Fruit fly (Drosophila melanogaster) whole organism, embryonic: ENCODE results near the gene Neu2.

ENCODE experiments used
- Abd-B ChIP-seq: fragments of 200-800 bp; sonication (Bioruptor generic); optimal IDR thresholded peaks from 2 replicates; lab custom pipeline; 2018; ENCODE audit warnings: missing biosample characterization, mild to moderate bottlenecking, missing genetic modification characterization, moderate library complexity
- Adf1 ChIP-seq: fragments of 200-800 bp; sonication (Bioruptor generic); IDR thresholded peaks from 2 replicates; pipeline ENCODE4 v1.3.6; 2022; ENCODE audit warnings: missing biosample characterization, missing genetic modification characterization
- BEAF-32 ChIP-seq: fragments of 200-800 bp; sonication (Bioruptor generic); optimal IDR thresholded peaks from 3 replicates; lab custom pipeline; 2017; ENCODE audit warnings: missing biosample characterization, missing genetic modification characterization, mild to moderate bottlenecking, moderate library complexity, missing genetic modification reagents
- CG10209 ChIP-seq: fragments of 200-800 bp; sonication (Bioruptor generic); optimal IDR thresholded peaks from 3 replicates; lab custom pipeline; 2017; ENCODE audit warnings: missing biosample characterization, mild to moderate bottlenecking, missing genetic modification characterization, missing genetic modification reagents
- CG12155 ChIP-seq: fragments of 200-800 bp; sonication (Bioruptor generic); optimal IDR thresholded peaks from 3 replicates; lab custom pipeline; 2016; ENCODE audit warnings: missing biosample characterization, missing genetic modification characterization
- CG13296 ChIP-seq: fragments of 200-800 bp; sonication (Bioruptor generic); optimal IDR thresholded peaks from 3 replicates; lab custom pipeline; 2018; ENCODE audit warnings: missing biosample characterization, mild to moderate bottlenecking, missing genetic modification characterization
- CG14441 ChIP-seq: fragments of 200-800 bp; sonication (Bioruptor generic); IDR thresholded peaks from 2 replicates; pipeline ENCODE4 v1.3.6; 2022; ENCODE audit warnings: missing biosample characterization, missing genetic modification characterization
- CG15011 ChIP-seq: fragments of 200-800 bp; sonication (Bioruptor generic); optimal IDR thresholded peaks from 3 replicates; lab custom pipeline; 2018; ENCODE audit warnings: missing biosample characterization, mild to moderate bottlenecking, missing genetic modification characterization
- CG31388 ChIP-seq: fragments of 200-800 bp; sonication (Bioruptor generic); optimal IDR thresholded peaks from 2 replicates; lab custom pipeline; 2016; ENCODE audit warnings: missing biosample characterization, missing genetic modification characterization
- CG3163 ChIP-seq: fragments of 200-800 bp; sonication (Bioruptor generic); optimal IDR thresholded peaks from 3 replicates; lab custom pipeline; 2016; ENCODE audit warnings: missing biosample characterization, missing genetic modification characterization
- CG3407 ChIP-seq: fragments of 200-800 bp; sonication (Bioruptor generic); optimal IDR thresholded peaks from 2 replicates; lab custom pipeline; 2018; ENCODE audit warnings: missing biosample characterization, mild to moderate bottlenecking, missing genetic modification characterization
- CG34376 ChIP-seq: fragments of 200-800 bp; sonication (Bioruptor generic); optimal IDR thresholded peaks from 2 replicates; lab custom pipeline; 2018; ENCODE audit warnings: missing biosample characterization, mild to moderate bottlenecking, missing genetic modification characterization
- CG3847 ChIP-seq: fragments of 200-800 bp; sonication (Bioruptor generic); IDR thresholded peaks from 2 replicates; pipeline ENCODE4 v1.3.6; 2022; ENCODE audit warnings: missing biosample characterization, missing genetic modification characterization
- CG4404 ChIP-seq: fragments of 200-800 bp; sonication (Bioruptor generic); IDR thresholded peaks from 2 replicates; pipeline ENCODE4 v1.3.6; 2022; ENCODE audit warnings: missing biosample characterization, missing genetic modification characterization
- CG5953 ChIP-seq: fragments of 200-800 bp; sonication (Bioruptor generic); IDR thresholded peaks from 2 replicates; pipeline ENCODE4 v1.3.6; 2022; ENCODE audit warnings: missing biosample characterization, missing genetic modification characterization
- CG6791 ChIP-seq: fragments of 200-800 bp; sonication (Bioruptor generic); IDR thresholded peaks from 3 replicates; pipeline ENCODE4 v1.3.6; 2022; ENCODE audit warnings: missing biosample characterization, missing genetic modification characterization; ENCODE audit not compliant: partially characterized antibody
- CG7745 ChIP-seq: fragments of 200-800 bp; sonication (Bioruptor generic); optimal IDR thresholded peaks from 2 replicates; lab custom pipeline; 2018; ENCODE audit warnings: missing biosample characterization, mild to moderate bottlenecking, missing genetic modification characterization, moderate library complexity
- CG7928 ChIP-seq: fragments of 200-800 bp; sonication (Bioruptor generic); optimal IDR thresholded peaks from 2 replicates; lab custom pipeline; 2017; ENCODE audit warnings: missing biosample characterization, mild to moderate bottlenecking, missing genetic modification characterization
- CG8359 ChIP-seq: fragments of 200-800 bp; sonication (Bioruptor generic); optimal IDR thresholded peaks from 2 replicates; lab custom pipeline; 2017; ENCODE audit warnings: missing biosample characterization, mild to moderate bottlenecking, missing genetic modification characterization, borderline replicate concordance
- CG9797 ChIP-seq: fragments of 200-800 bp; sonication (Bioruptor generic); optimal IDR thresholded peaks from 3 replicates; lab custom pipeline; 2018; ENCODE audit warnings: missing biosample characterization, mild to moderate bottlenecking, missing genetic modification characterization
- Dll ChIP-seq: fragments of 200-800 bp; sonication (Bioruptor generic); IDR thresholded peaks from 4 replicates; pipeline ENCODE4 v1.3.6; 2022; ENCODE audit warnings: missing biosample characterization, missing genetic modification characterization; ENCODE audit not compliant: partially characterized antibody
- Drgx ChIP-seq: fragments of 200-800 bp; sonication (Bioruptor generic); IDR thresholded peaks from 2 replicates; pipeline ENCODE4 v1.3.6; 2022; ENCODE audit warnings: missing biosample characterization, missing genetic modification characterization
- H2.0 ChIP-seq: fragments of 200-800 bp; sonication (Bioruptor generic); IDR thresholded peaks from 2 replicates; pipeline ENCODE4 v1.3.6; 2022; ENCODE audit warnings: missing biosample characterization, missing genetic modification characterization
- HmgD ChIP-seq: fragments of 200-800 bp; sonication (Bioruptor generic); optimal IDR thresholded peaks from 3 replicates; lab custom pipeline; 2016; ENCODE audit warnings: missing biosample characterization, missing genetic modification characterization
- Lim3 ChIP-seq: fragments of 200-800 bp; sonication (Bioruptor generic); IDR thresholded peaks from 2 replicates; pipeline ENCODE4 v1.3.6; 2022; ENCODE audit warnings: missing biosample characterization, missing genetic modification characterization
- MTF-1 ChIP-seq: fragments of 200-800 bp; sonication (Bioruptor generic); optimal IDR thresholded peaks from 2 replicates; lab custom pipeline; 2018; ENCODE audit warnings: missing biosample characterization, mild to moderate bottlenecking, missing genetic modification characterization, borderline replicate concordance
- Meics ChIP-seq: fragments of 200-800 bp; sonication (Bioruptor generic); optimal IDR thresholded peaks from 2 replicates; lab custom pipeline; 2017; ENCODE audit warnings: missing biosample characterization, mild to moderate bottlenecking, missing genetic modification characterization
- Rfx ChIP-seq: fragments of 200-800 bp; sonication (Bioruptor generic); IDR thresholded peaks from 2 replicates; pipeline ENCODE4 v1.3.6; 2022; ENCODE audit warnings: missing biosample characterization, missing genetic modification characterization
- Scr ChIP-seq: fragments of 200-800 bp; sonication (Bioruptor generic); IDR thresholded peaks from 2 replicates; pipeline ENCODE4 v1.3.6; 2022; ENCODE audit warnings: missing biosample characterization, missing genetic modification characterization; ENCODE audit not compliant: partially characterized antibody
- Sry-β ChIP-seq: fragments of 200-800 bp; sonication (Bioruptor generic); optimal IDR thresholded peaks from 2 replicates; lab custom pipeline; 2018; ENCODE audit warnings: missing biosample characterization, mild to moderate bottlenecking, missing genetic modification characterization, moderate library complexity
- Taf1 ChIP-seq: fragments of 200-800 bp; sonication (Bioruptor generic); IDR thresholded peaks from 2 replicates; pipeline ENCODE4 v1.3.6; 2022; ENCODE audit warnings: missing biosample characterization, missing genetic modification characterization
- Trl ChIP-seq, 3 experiments: fragments of >200 bp in 2 of 3; fragments of 200-800 bp in 1 of 3; sonication (Bioruptor generic) in 1 of 3; optimal IDR thresholded peaks; 2 replicates in 1 of 3; 3 replicates in 2 of 3; lab custom pipeline; 2016 to 2017; ENCODE audit warnings: missing biosample characterization in 1 of 3, missing genetic modification characterization in 1 of 3
- crp ChIP-seq, 2 experiments: fragments of 200-800 bp; sonication (Bioruptor generic); optimal IDR thresholded peaks; 2 replicates in 1 of 2; 3 replicates in 1 of 2; lab custom pipeline; 2017; ENCODE audit warnings: missing biosample characterization in 2 of 2, missing genetic modification characterization in 2 of 2, mild to moderate bottlenecking in 1 of 2, moderate library complexity in 1 of 2
- ems ChIP-seq: fragments of 200-800 bp; sonication (Bioruptor generic); optimal IDR thresholded peaks from 3 replicates; lab custom pipeline; 2016; ENCODE audit warnings: missing biosample characterization, missing genetic modification characterization
- esg ChIP-seq: fragments of 200-800 bp; sonication (Bioruptor generic); conservative IDR thresholded peaks from 2 replicates; pipeline ENCODE4 v1.3.6; 2022; ENCODE audit warnings: missing biosample characterization, missing genetic modification characterization
- eyg ChIP-seq: fragments of 200-800 bp; sonication (Bioruptor generic); optimal IDR thresholded peaks from 3 replicates; lab custom pipeline; 2016; ENCODE audit warnings: missing biosample characterization, missing genetic modification characterization
- ftz-f1 ChIP-seq: fragments of 200-800 bp; sonication (Bioruptor generic); optimal IDR thresholded peaks from 2 replicates; lab custom pipeline; 2016; ENCODE audit warnings: missing biosample characterization, missing genetic modification characterization
- gro ChIP-seq: fragments of 200-800 bp; sonication (Bioruptor generic); optimal IDR thresholded peaks from 2 replicates; lab custom pipeline; 2016; ENCODE audit warnings: missing biosample characterization, missing genetic modification characterization
- h ChIP-seq: fragments of >200 bp; optimal IDR thresholded peaks from 2 replicates; lab custom pipeline; 2017
- jing ChIP-seq: fragments of 200-800 bp; sonication (Bioruptor generic); optimal IDR thresholded peaks from 2 replicates; lab custom pipeline; 2018; ENCODE audit warnings: missing biosample characterization, mild to moderate bottlenecking, missing genetic modification characterization
- luna ChIP-seq: fragments of 200-800 bp; sonication (Bioruptor generic); optimal IDR thresholded peaks from 2 replicates; lab custom pipeline; 2016; ENCODE audit warnings: missing biosample characterization, missing genetic modification characterization
- nau ChIP-seq: fragments of 200-800 bp; sonication (Bioruptor generic); optimal IDR thresholded peaks from 3 replicates; lab custom pipeline; 2017; ENCODE audit warnings: missing biosample characterization, mild to moderate bottlenecking, missing genetic modification characterization, missing genetic modification reagents
- oc ChIP-seq: fragments of 200-800 bp; sonication (Bioruptor generic); optimal IDR thresholded peaks from 2 replicates; lab custom pipeline; 2018; ENCODE audit warnings: missing biosample characterization, mild to moderate bottlenecking, missing genetic modification characterization, moderate library complexity
- peb ChIP-seq: fragments of 200-800 bp; sonication (Bioruptor generic); IDR thresholded peaks from 2 replicates; pipeline ENCODE4 v1.3.6; 2022; ENCODE audit warnings: missing biosample characterization, missing genetic modification characterization
- phol ChIP-seq: fragments of 200-800 bp; sonication (Bioruptor generic); optimal IDR thresholded peaks from 3 replicates; lab custom pipeline; 2018; ENCODE audit warnings: missing biosample characterization, mild to moderate bottlenecking, missing genetic modification characterization, moderate library complexity
- psq ChIP-seq: fragments of 200-800 bp; sonication (Bioruptor generic); optimal IDR thresholded peaks from 2 replicates; lab custom pipeline; 2017; ENCODE audit warnings: missing biosample characterization, missing genetic modification characterization
- row ChIP-seq: fragments of 200-800 bp; sonication (Bioruptor generic); IDR thresholded peaks from 3 replicates; pipeline ENCODE4 v1.3.6; 2022; ENCODE audit warnings: missing biosample characterization, missing genetic modification characterization
- salm ChIP-seq: fragments of 200-800 bp; sonication (Bioruptor generic); optimal IDR thresholded peaks from 2 replicates; lab custom pipeline; 2018; ENCODE audit warnings: missing biosample characterization, mild to moderate bottlenecking, missing genetic modification characterization
- trem ChIP-seq: fragments of 200-800 bp; optimal IDR thresholded peaks from 3 replicates; lab custom pipeline; 2019; ENCODE audit warnings: missing biosample characterization, mild to moderate bottlenecking, missing genetic modification characterization, moderate library complexity
- tx ChIP-seq: fragments of 200-800 bp; sonication (Bioruptor generic); optimal IDR thresholded peaks from 2 replicates; lab custom pipeline; 2016; ENCODE audit warnings: missing biosample characterization, missing genetic modification characterization
- vvl ChIP-seq: fragments of 200-800 bp; sonication (Bioruptor generic); IDR thresholded peaks from 2 replicates; pipeline ENCODE4 v1.3.6; 2022; ENCODE audit warnings: missing biosample characterization, missing genetic modification characterization

The Neu2 gene

DNA sequence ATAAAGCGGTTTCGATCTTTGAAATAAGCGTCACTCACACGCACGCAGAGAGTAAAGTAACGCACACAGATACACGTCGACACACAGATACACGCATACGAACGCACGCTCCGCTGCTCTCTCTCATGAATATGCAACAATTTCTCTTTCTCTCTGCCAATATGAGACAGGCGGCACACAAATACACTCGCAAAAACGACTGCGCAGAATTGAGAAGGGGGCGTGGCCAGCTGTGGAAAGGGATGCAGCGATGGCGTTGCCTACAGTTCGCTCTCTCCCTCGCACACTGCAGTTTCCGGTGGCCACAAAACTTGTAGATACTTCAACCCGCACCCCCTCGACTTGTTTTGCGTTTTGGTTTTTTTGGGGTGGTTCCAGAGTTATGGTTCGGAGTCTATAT, 10.8 kb downstream of the Neu2 start (continued):
- TF ChIP-seq Sry-β, result no peak
- no peak for TF ChIP-seq trem
- TF ChIP-seq luna (GFP tag; lab: Kevin White, UChicago), result no peak
- no peak for TF ChIP-seq Abd-B (GFP tag; lab: Kevin White, UChicago)
- no peak for TF ChIP-seq CG34376
- TF ChIP-seq CG3407, result peak; percentile 55
- TF ChIP-seq salm (tag; lab: Kevin White, UChicago), result peak; percentile 11
- no peak for TF ChIP-seq h (lab: Kevin White, UChicago)
- TF ChIP-seq CG7928 (GFP tag; lab: Kevin White, UChicago), result no peak
- TF ChIP-seq tx (GFP tag; lab: Kevin White, UChicago), result no peak
- no peak for TF ChIP-seq ems (GFP tag; lab: Kevin White, UChicago)
- no peak for TF ChIP-seq nau (GFP tag; lab: Kevin White, UChicago)
- TF ChIP-seq CG3163, result peak; percentile 63
- no peak for TF ChIP-seq BEAF-32 (GFP tag; lab: Kevin White, UChicago)
- TF ChIP-seq Taf1 (GFP tag; lab: Robert Waterston, UW), result no peak
- no peak for TF ChIP-seq CG8359 (GFP tag; lab: Kevin White, UChicago)
- TF ChIP-seq Lim3 (GFP tag; lab: Robert Waterston, UW), result no peak
- no peak for TF ChIP-seq HmgD (GFP tag; lab: Kevin White, UChicago)
- no peak for TF ChIP-seq CG4404
- TF ChIP-seq CG7745, result no peak
- no peak for TF ChIP-seq CG15011 (GFP tag; lab: Kevin White, UChicago)
- TF ChIP-seq CG6791, result no peak
- no peak for TF ChIP-seq CG12155
- TF ChIP-seq CG31388 (GFP tag; lab: Kevin White, UChicago), result no peak
- peak; percentile 35 for TF ChIP-seq Meics (GFP tag; lab: Kevin White, UChicago)
- TF ChIP-seq crp (GFP tag; optimal IDR thresholded peaks at IDR 0.05; lab: Kevin White, UChicago), result no peak
- peak; percentile 55 for TF ChIP-seq oc (tag; lab: Kevin White, UChicago)
- peak; percentile 62 for TF ChIP-seq phol (tag; lab: Kevin White, UChicago)
- no peak for TF ChIP-seq Scr (GFP tag; lab: Robert Waterston, UW)
- no peak for TF ChIP-seq Dll (GFP tag; lab: Robert Waterston, UW)
- TF ChIP-seq peb (GFP tag; lab: Robert Waterston, UW), result peak; percentile 16; the same call in 1 of the 2 replicates
- TF ChIP-seq Rfx (GFP tag; lab: Robert Waterston, UW), result no peak; the same call in 1 of the 2 replicates
- TF ChIP-seq CG5953 (GFP tag; lab: Robert Waterston, UW), result peak; percentile 72; the same call in 1 of the 2 replicates
- TF ChIP-seq gro (GFP tag; lab: Kevin White, UChicago), result no peak
- TF ChIP-seq CG14441, result no peak
- no peak for TF ChIP-seq CG3847 (GFP tag; lab: Robert Waterston, UW)
- no peak for TF ChIP-seq CG13296
- TF ChIP-seq MTF-1 (GFP tag; lab: Kevin White, UChicago), result peak; percentile 68
- peak; percentile 43; the same call in 1 of the 2 replicates for TF ChIP-seq Drgx
- no peak for TF ChIP-seq CG9797 (GFP tag; lab: Kevin White, UChicago)
- TF ChIP-seq jing, result peak; percentile 1
- peak; percentile 96 for TF ChIP-seq vvl (GFP tag; lab: Robert Waterston, UW)
- no peak for TF ChIP-seq CG10209 (GFP tag; lab: Kevin White, UChicago)
- TF ChIP-seq row, result no peak
- no peak for TF ChIP-seq psq (GFP tag; lab: Kevin White, UChicago)
- no peak for TF ChIP-seq eyg (GFP tag; lab: Kevin White, UChicago)
- peak; percentile 72 to 86 for TF ChIP-seq Trl (optimal IDR thresholded peaks at IDR 0.05; lab: Kevin White, UChicago)
- TF ChIP-seq Trl (GFP tag; optimal IDR thresholded peaks at IDR 0.05; lab: Kevin White, UChicago), result peak; percentile 41
- peak; percentile 41 for TF ChIP-seq H2.0 (GFP tag; lab: Robert Waterston, UW)
- TF ChIP-seq ftz-f1 (GFP tag; lab: Kevin White, UChicago), result no peak
- TF ChIP-seq esg (GFP tag; lab: Robert Waterston, UW), result no peak
- peak; percentile 81 for TF ChIP-seq Adf1 (GFP tag; lab: Robert Waterston, UW)
